Fruit fly (Drosophila melanogaster) whole organism, embryonic: ENCODE results near the gene CG3587.

ENCODE experiments used
- CG10147 ChIP-seq: fragments of 200-800 bp; sonication (Bioruptor generic); optimal IDR thresholded peaks from 2 replicates; lab custom pipeline; 2019; ENCODE audit warnings: missing biosample characterization, mild to moderate bottlenecking, missing genetic modification characterization, moderate library complexity
- CG10274 ChIP-seq: fragments of 200-800 bp; sonication (Bioruptor generic); optimal IDR thresholded peaks from 3 replicates; lab custom pipeline; 2017; ENCODE audit warnings: missing biosample characterization, mild to moderate bottlenecking, missing genetic modification characterization
- CG10366 ChIP-seq: fragments of 200-800 bp; sonication (Bioruptor generic); IDR thresholded peaks from 2 replicates; pipeline ENCODE4 v1.3.6; 2022; ENCODE audit warnings: missing biosample characterization, missing genetic modification characterization
- CG10431 ChIP-seq: fragments of 200-800 bp; sonication (Bioruptor generic); optimal IDR thresholded peaks from 3 replicates; lab custom pipeline; 2018; ENCODE audit warnings: missing biosample characterization, mild to moderate bottlenecking, missing genetic modification characterization
- CG13624 ChIP-seq: fragments of 200-800 bp; sonication (Bioruptor generic); optimal IDR thresholded peaks from 2 replicates; lab custom pipeline; 2016; ENCODE audit warnings: missing biosample characterization, missing genetic modification characterization
- CG14667 ChIP-seq: fragments of 200-800 bp; sonication (Bioruptor generic); IDR thresholded peaks from 2 replicates; pipeline ENCODE4 v1.3.6; 2022; ENCODE audit warnings: missing biosample characterization, missing genetic modification characterization
- CG14965 ChIP-seq: fragments of 200-800 bp; sonication (Bioruptor generic); optimal IDR thresholded peaks from 2 replicates; lab custom pipeline; 2016; ENCODE audit warnings: missing biosample characterization, missing genetic modification characterization, borderline replicate concordance
- CG17361 ChIP-seq: fragments of 200-800 bp; sonication (Bioruptor generic); IDR thresholded peaks from 3 replicates; pipeline ENCODE4 v1.3.6; 2022; ENCODE audit warnings: missing biosample characterization, missing genetic modification characterization
- CG17385 ChIP-seq: fragments of 200-800 bp; sonication (Bioruptor generic); optimal IDR thresholded peaks from 3 replicates; lab custom pipeline; 2018; ENCODE audit warnings: missing biosample characterization, mild to moderate bottlenecking, missing genetic modification characterization
- CG17612 ChIP-seq: fragments of 200-800 bp; sonication (Bioruptor generic); IDR thresholded peaks from 2 replicates; pipeline ENCODE4 v1.3.6; 2022; ENCODE audit warnings: missing biosample characterization, missing genetic modification characterization
- CG42726 ChIP-seq: fragments of 200-800 bp; sonication (Bioruptor generic); IDR thresholded peaks from 2 replicates; pipeline ENCODE4 v1.3.6; 2022; ENCODE audit warnings: missing biosample characterization, missing genetic modification characterization; ENCODE audit not compliant: partially characterized antibody
- CG4360 ChIP-seq: fragments of 200-800 bp; sonication (Bioruptor generic); IDR thresholded peaks from 2 replicates; pipeline ENCODE4 v1.3.6; 2022; ENCODE audit warnings: missing biosample characterization, missing genetic modification characterization
- CG4424 ChIP-seq: fragments of 200-800 bp; sonication (Bioruptor generic); optimal IDR thresholded peaks from 3 replicates; lab custom pipeline; 2016; ENCODE audit warnings: missing biosample characterization, missing genetic modification characterization
- CG4707 ChIP-seq: fragments of 200-800 bp; sonication (Bioruptor generic); optimal IDR thresholded peaks from 2 replicates; lab custom pipeline; 2018; ENCODE audit warnings: missing biosample characterization, mild to moderate bottlenecking, missing genetic modification characterization, moderate library complexity
- CG4854 ChIP-seq: fragments of 200-800 bp; sonication (Bioruptor generic); optimal IDR thresholded peaks from 2 replicates; lab custom pipeline; 2016; ENCODE audit warnings: missing biosample characterization, missing genetic modification characterization, inconsistent platforms
- CG6689 ChIP-seq: fragments of 200-800 bp; sonication (Bioruptor generic); IDR thresholded peaks from 2 replicates; pipeline ENCODE4 v1.3.6; 2022; ENCODE audit warnings: missing biosample characterization, missing genetic modification characterization
- CG9609 ChIP-seq: fragments of 200-800 bp; sonication (Bioruptor generic); optimal IDR thresholded peaks from 3 replicates; lab custom pipeline; 2016; ENCODE audit warnings: missing biosample characterization, missing genetic modification characterization
- CG9727 ChIP-seq: fragments of 200-800 bp; sonication (Bioruptor generic); optimal IDR thresholded peaks from 3 replicates; lab custom pipeline; 2017; ENCODE audit warnings: missing biosample characterization, mild to moderate bottlenecking, missing genetic modification characterization
- D19A ChIP-seq: fragments of 200-800 bp; optimal IDR thresholded peaks from 3 replicates; lab custom pipeline; 2019; ENCODE audit warnings: missing biosample characterization, mild to moderate bottlenecking, missing genetic modification characterization, moderate library complexity
- Fer2 ChIP-seq: fragments of 200-800 bp; sonication (Bioruptor generic); optimal IDR thresholded peaks from 2 replicates; lab custom pipeline; 2018; ENCODE audit warnings: missing biosample characterization, mild to moderate bottlenecking, missing genetic modification characterization, moderate library complexity
- H15 ChIP-seq: fragments of 200-800 bp; sonication (Bioruptor generic); IDR thresholded peaks from 3 replicates; pipeline ENCODE4 v1.3.6; 2022; ENCODE audit warnings: missing biosample characterization, missing genetic modification characterization
- HLH54F ChIP-seq: fragments of 200-800 bp; sonication (Bioruptor generic); optimal IDR thresholded peaks from 3 replicates; lab custom pipeline; 2016; ENCODE audit warnings: missing biosample characterization, missing genetic modification characterization
- Hey ChIP-seq: fragments of 200-800 bp; sonication (Bioruptor generic); optimal IDR thresholded peaks from 3 replicates; lab custom pipeline; 2018; ENCODE audit warnings: missing biosample characterization, mild to moderate bottlenecking, missing genetic modification characterization
- Hr3 ChIP-seq: fragments of 200-800 bp; sonication (Bioruptor generic); optimal IDR thresholded peaks from 3 replicates; lab custom pipeline; 2016; ENCODE audit warnings: missing biosample characterization, missing genetic modification characterization
- Max ChIP-seq: fragments of 200-800 bp; sonication (Bioruptor generic); optimal IDR thresholded peaks from 2 replicates; lab custom pipeline; 2016; ENCODE audit warnings: missing biosample characterization, mild to moderate bottlenecking, missing genetic modification characterization
- Med ChIP-seq: fragments of 200-800 bp; sonication (Bioruptor generic); peaks from one replicate; lab custom pipeline; 2016; ENCODE audit warnings: missing biosample characterization, missing genetic modification characterization, mild to moderate bottlenecking, inconsistent platforms, moderate library complexity
- NC2β ChIP-seq: fragments of 200-800 bp; sonication (Bioruptor generic); optimal IDR thresholded peaks from 2 replicates; lab custom pipeline; 2016; ENCODE audit warnings: missing biosample characterization, missing genetic modification characterization
- Sry-β ChIP-seq: fragments of 200-800 bp; sonication (Bioruptor generic); optimal IDR thresholded peaks from 2 replicates; lab custom pipeline; 2018; ENCODE audit warnings: missing biosample characterization, mild to moderate bottlenecking, missing genetic modification characterization, moderate library complexity
- TFAM ChIP-seq: fragments of 200-800 bp; sonication (Bioruptor generic); optimal IDR thresholded peaks from 2 replicates; lab custom pipeline; 2017; ENCODE audit warnings: missing biosample characterization, missing genetic modification characterization, inconsistent platforms
- Xbp1 ChIP-seq: fragments of 200-800 bp; sonication (Bioruptor generic); optimal IDR thresholded peaks from 3 replicates; lab custom pipeline; 2016; ENCODE audit warnings: missing biosample characterization, mild to moderate bottlenecking, missing genetic modification characterization
- aop ChIP-seq: fragments of 200-800 bp; sonication (Bioruptor generic); IDR thresholded peaks from 2 replicates; pipeline ENCODE4 v1.3.6; 2022; ENCODE audit warnings: missing biosample characterization, missing genetic modification characterization
- az2 ChIP-seq: fragments of 200-800 bp; sonication (Bioruptor generic); optimal IDR thresholded peaks from 3 replicates; lab custom pipeline; 2016; ENCODE audit warnings: missing biosample characterization, missing genetic modification characterization
- bbx ChIP-seq: fragments of 200-800 bp; sonication (Bioruptor generic); IDR thresholded peaks from 2 replicates; pipeline ENCODE4 v1.3.6; 2022; ENCODE audit warnings: missing biosample characterization, missing genetic modification characterization; ENCODE audit not compliant: partially characterized antibody
- bcd ChIP-seq: fragments of 200-800 bp; sonication (Bioruptor generic); optimal IDR thresholded peaks from 2 replicates; lab custom pipeline; 2017; ENCODE audit warnings: missing biosample characterization, mild to moderate bottlenecking, missing genetic modification characterization
- dmrt99B ChIP-seq: fragments of 200-800 bp; sonication (Bioruptor generic); optimal IDR thresholded peaks from 2 replicates; lab custom pipeline; 2018; ENCODE audit warnings: missing biosample characterization, mild to moderate bottlenecking, missing genetic modification characterization, moderate library complexity
- fd96Cb ChIP-seq: fragments of 200-800 bp; sonication (Bioruptor generic); optimal IDR thresholded peaks from 2 replicates; lab custom pipeline; 2018; ENCODE audit warnings: missing biosample characterization, mild to moderate bottlenecking, missing genetic modification characterization, moderate library complexity
- fru ChIP-seq: fragments of >200 bp; optimal IDR thresholded peaks from 2 replicates; lab custom pipeline; 2017
- ftz-f1 ChIP-seq: fragments of 200-800 bp; sonication (Bioruptor generic); optimal IDR thresholded peaks from 2 replicates; lab custom pipeline; 2016; ENCODE audit warnings: missing biosample characterization, missing genetic modification characterization
- h ChIP-seq: fragments of >200 bp; optimal IDR thresholded peaks from 2 replicates; lab custom pipeline; 2017
- onecut ChIP-seq: fragments of 200-800 bp; sonication (Bioruptor generic); IDR thresholded peaks from 2 replicates; pipeline ENCODE4 v1.3.6; 2022; ENCODE audit warnings: missing biosample characterization, missing genetic modification characterization
- p53 ChIP-seq: fragments of 200-800 bp; sonication (Bioruptor generic); optimal IDR thresholded peaks from 2 replicates; lab custom pipeline; 2016; ENCODE audit warnings: missing biosample characterization, missing genetic modification characterization
- pzg ChIP-seq: fragments of 200-800 bp; sonication (Bioruptor generic); optimal IDR thresholded peaks from 3 replicates; lab custom pipeline; 2018; ENCODE audit warnings: missing biosample characterization, mild to moderate bottlenecking, missing genetic modification characterization, moderate library complexity
- sima ChIP-seq: fragments of 200-800 bp; sonication (Bioruptor generic); optimal IDR thresholded peaks from 2 replicates; lab custom pipeline; 2016; ENCODE audit warnings: missing biosample characterization, missing genetic modification characterization
- slou ChIP-seq: fragments of 200-800 bp; sonication (Bioruptor generic); optimal IDR thresholded peaks from 3 replicates; lab custom pipeline; 2016; ENCODE audit warnings: missing biosample characterization, missing genetic modification characterization
- slp2 ChIP-seq: fragments of 200-800 bp; sonication (Bioruptor generic); optimal IDR thresholded peaks from 2 replicates; lab custom pipeline; 2016; ENCODE audit warnings: missing biosample characterization, missing genetic modification characterization
- tna ChIP-seq: fragments of 200-800 bp; sonication (Bioruptor generic); IDR thresholded peaks from 2 replicates; pipeline ENCODE4 v1.3.6; 2022; ENCODE audit warnings: missing biosample characterization, missing genetic modification characterization; ENCODE audit not compliant: partially characterized antibody
- trh ChIP-seq: fragments of 200-800 bp; sonication (Bioruptor generic); optimal IDR thresholded peaks from 2 replicates; lab custom pipeline; 2016; ENCODE audit warnings: missing biosample characterization, missing genetic modification characterization
- ttk ChIP-seq: fragments of 200-800 bp; sonication (Bioruptor generic); IDR thresholded peaks from 2 replicates; pipeline ENCODE4 v2.1.2; 2022; ENCODE audit warnings: missing biosample characterization, missing genetic modification characterization
- vnd ChIP-seq: fragments of 200-800 bp; sonication (Bioruptor generic); IDR thresholded peaks from 3 replicates; pipeline ENCODE4 v1.3.6; 2022; ENCODE audit warnings: missing biosample characterization, missing genetic modification characterization; ENCODE audit not compliant: partially characterized antibody
- wdn ChIP-seq: fragments of 200-800 bp; sonication (Bioruptor generic); IDR thresholded peaks from 2 replicates; pipeline ENCODE4 v1.3.6; 2022; ENCODE audit warnings: missing biosample characterization, missing genetic modification characterization

Gene CG3587

dm6 chrX:1984175-1984973 is 44.3 kb downstream of the CG3587 start (continued):
- peak; percentile 48; the same call in 1 of the 2 replicates for TF ChIP-seq onecut (GFP tag; lab: Robert Waterston, UW)
- peak; percentile 72 for TF ChIP-seq ttk
- TF ChIP-seq CG10147 = peak; percentile 53
- TF ChIP-seq H15 (GFP tag; lab: Robert Waterston, UW) = peak; percentile 69
- TF ChIP-seq wdn = peak; percentile 46; the same call in 1 of the 2 replicates
- peak; percentile 99 for TF ChIP-seq D19A (tag; lab: Kevin White, UChicago)
- peak; percentile 67 for TF ChIP-seq Hr3 (GFP tag; lab: Kevin White, UChicago)
- TF ChIP-seq tna (GFP tag; lab: Robert Waterston, UW) = no peak
- TF ChIP-seq h (lab: Kevin White, UChicago) = no peak
- TF ChIP-seq bbx (GFP tag; lab: Robert Waterston, UW) = no peak
- peak; percentile 7 for TF ChIP-seq trh (GFP tag; lab: Kevin White, UChicago)
- peak; percentile 52 for TF ChIP-seq CG13624 (GFP tag; lab: Kevin White, UChicago)
- TF ChIP-seq Hey (tag; lab: Kevin White, UChicago) = no peak
- TF ChIP-seq p53 = no peak
- no peak for TF ChIP-seq TFAM (GFP tag; lab: Kevin White, UChicago)
- TF ChIP-seq fd96Cb = peak; percentile 87
- peak; percentile 67 for TF ChIP-seq slp2 (GFP tag; lab: Kevin White, UChicago)
- TF ChIP-seq CG4854 = peak; percentile 45
- TF ChIP-seq dmrt99B (tag; lab: Kevin White, UChicago) = peak; percentile 90
- TF ChIP-seq NC2β (GFP tag; lab: Kevin White, UChicago) = peak; percentile 23
- TF ChIP-seq CG17361 = peak; percentile 88
- peak; percentile 56 for TF ChIP-seq az2 (GFP tag; lab: Kevin White, UChicago)
- peak; percentile 85 for TF ChIP-seq bcd
- TF ChIP-seq CG17612 (GFP tag; lab: Robert Waterston, UW) = no peak; the same call in 1 of the 2 replicates
- peak; percentile 76 for TF ChIP-seq Xbp1 (GFP tag; lab: Kevin White, UChicago)
- peak; percentile 20 for TF ChIP-seq CG4707 (GFP tag; lab: Kevin White, UChicago)
- peak; percentile 93 for TF ChIP-seq Med (GFP tag; lab: Kevin White, UChicago)
- TF ChIP-seq CG14965 (GFP tag; lab: Kevin White, UChicago) = no peak
- TF ChIP-seq CG4360 (GFP tag; lab: Robert Waterston, UW) = peak; percentile 40; the same call in 1 of the 2 replicates
- peak; percentile 73 for TF ChIP-seq CG14667 (GFP tag; lab: Robert Waterston, UW)
- TF ChIP-seq CG42726 (GFP tag; lab: Robert Waterston, UW) = no peak
- no peak for TF ChIP-seq vnd
- TF ChIP-seq fru = no peak
- peak; percentile 94 for TF ChIP-seq CG10274 (GFP tag; lab: Kevin White, UChicago)
- no peak for TF ChIP-seq Max (GFP tag; lab: Kevin White, UChicago)
- TF ChIP-seq pzg (GFP tag; lab: Kevin White, UChicago) = no peak
- peak; percentile 65 for TF ChIP-seq CG9727 (GFP tag; lab: Kevin White, UChicago)
- peak; percentile 82 for TF ChIP-seq CG10366 (GFP tag; lab: Robert Waterston, UW)
- no peak for TF ChIP-seq aop (GFP tag; lab: Robert Waterston, UW)
- TF ChIP-seq ftz-f1 (GFP tag; lab: Kevin White, UChicago) = peak; percentile 29
- no peak for TF ChIP-seq Sry-β (GFP tag; lab: Kevin White, UChicago)
- TF ChIP-seq CG4424 (GFP tag; lab: Kevin White, UChicago) = peak; percentile 39
- no peak for TF ChIP-seq sima
- TF ChIP-seq CG9609 (GFP tag; lab: Kevin White, UChicago) = peak; percentile 85
- peak; percentile 78 for TF ChIP-seq HLH54F (GFP tag; lab: Kevin White, UChicago)
- peak; percentile 80 for TF ChIP-seq CG17385 (GFP tag; lab: Kevin White, UChicago)
- TF ChIP-seq CG6689 = peak; percentile 72
- peak; percentile 16 for TF ChIP-seq Fer2
- TF ChIP-seq CG10431 (GFP tag; lab: Kevin White, UChicago) = peak; percentile 53
- TF ChIP-seq slou (GFP tag; lab: Kevin White, UChicago) = peak; percentile 7
